Fruit fly (Drosophila melanogaster) whole organism, embryonic: ENCODE data around the gene CG15642.

Experiments used
- CG10209 ChIP-seq: fragments of 200-800 bp; sonication (Bioruptor generic); optimal IDR thresholded peaks from 3 replicates; lab custom pipeline; 2017; ENCODE audit warnings: missing biosample characterization, mild to moderate bottlenecking, missing genetic modification characterization, missing genetic modification reagents
- CG1024 ChIP-seq: fragments of 200-800 bp; sonication (Bioruptor generic); IDR thresholded peaks from 2 replicates; pipeline ENCODE4 v1.3.6; 2022; ENCODE audit warnings: missing biosample characterization, missing genetic modification characterization
- CG10274 ChIP-seq: fragments of 200-800 bp; sonication (Bioruptor generic); optimal IDR thresholded peaks from 3 replicates; lab custom pipeline; 2017; ENCODE audit warnings: missing biosample characterization, mild to moderate bottlenecking, missing genetic modification characterization
- CG10543 ChIP-seq: fragments of 200-800 bp; sonication (Bioruptor generic); optimal IDR thresholded peaks from 3 replicates; lab custom pipeline; 2017; ENCODE audit warnings: missing biosample characterization, mild to moderate bottlenecking, missing genetic modification characterization, moderate library complexity
- CG10979 ChIP-seq: fragments of 200-800 bp; sonication (Bioruptor generic); optimal IDR thresholded peaks from 2 replicates; lab custom pipeline; 2018; ENCODE audit warnings: missing biosample characterization, mild to moderate bottlenecking, missing genetic modification characterization, moderate library complexity
- CG11085 ChIP-seq: fragments of 200-800 bp; sonication (Bioruptor generic); IDR thresholded peaks from 2 replicates; pipeline ENCODE4 v1.3.6; 2022; ENCODE audit warnings: missing biosample characterization, missing genetic modification characterization
- CG11696 ChIP-seq: fragments of 200-800 bp; sonication (Bioruptor generic); IDR thresholded peaks from 2 replicates; pipeline ENCODE4 v1.3.6; 2022; ENCODE audit warnings: missing biosample characterization, missing genetic modification characterization
- CG12219 ChIP-seq: fragments of 200-800 bp; sonication (Bioruptor generic); optimal IDR thresholded peaks from 3 replicates; lab custom pipeline; 2018; ENCODE audit warnings: missing biosample characterization, mild to moderate bottlenecking, missing genetic modification characterization
- CG12769 ChIP-seq: fragments of 200-800 bp; sonication (Bioruptor generic); optimal IDR thresholded peaks from 2 replicates; lab custom pipeline; 2019; ENCODE audit warnings: missing biosample characterization, mild to moderate bottlenecking, missing genetic modification characterization, moderate library complexity
- CG13123 ChIP-seq: fragments of 200-800 bp; sonication (Bioruptor generic); optimal IDR thresholded peaks from 2 replicates; lab custom pipeline; 2016; ENCODE audit warnings: missing biosample characterization, missing genetic modification characterization
- CG16813 ChIP-seq: fragments of 200-800 bp; sonication (Bioruptor generic); IDR thresholded peaks from 3 replicates; pipeline ENCODE4 v1.3.6; 2022; ENCODE audit warnings: missing biosample characterization, missing genetic modification characterization; ENCODE audit not compliant: partially characterized antibody
- CG16863 ChIP-seq: fragments of 200-800 bp; sonication (Bioruptor generic); optimal IDR thresholded peaks from 3 replicates; lab custom pipeline; 2016; ENCODE audit warnings: missing biosample characterization, missing genetic modification characterization
- CG17328 ChIP-seq: fragments of 200-800 bp; sonication (Bioruptor generic); IDR thresholded peaks from 2 replicates; pipeline ENCODE4 v1.3.6; 2022; ENCODE audit warnings: missing biosample characterization, missing genetic modification characterization
- CG1792 ChIP-seq: fragments of 200-800 bp; sonication (Bioruptor generic); optimal IDR thresholded peaks from 2 replicates; lab custom pipeline; 2016; ENCODE audit warnings: missing biosample characterization, missing genetic modification characterization
- CG2120 ChIP-seq: fragments of 200-800 bp; sonication (Bioruptor generic); optimal IDR thresholded peaks from 3 replicates; lab custom pipeline; 2016; ENCODE audit warnings: missing biosample characterization, missing genetic modification characterization
- CG30020 ChIP-seq: fragments of 200-800 bp; optimal IDR thresholded peaks from 2 replicates; lab custom pipeline; 2019; ENCODE audit warnings: missing biosample characterization, mild to moderate bottlenecking, missing genetic modification characterization, moderate library complexity
- CG33213 ChIP-seq: fragments of 200-800 bp; sonication (Bioruptor generic); optimal IDR thresholded peaks from 3 replicates; lab custom pipeline; 2016; ENCODE audit warnings: missing biosample characterization, missing genetic modification characterization
- CG5245 ChIP-seq: fragments of 200-800 bp; sonication (Bioruptor generic); optimal IDR thresholded peaks from 3 replicates; lab custom pipeline; 2016; ENCODE audit warnings: missing biosample characterization, missing genetic modification characterization
- CG6254 ChIP-seq: fragments of 200-800 bp; sonication (Bioruptor generic); optimal IDR thresholded peaks from 3 replicates; lab custom pipeline; 2017; ENCODE audit warnings: mild to moderate bottlenecking, missing biosample characterization, missing genetic modification reagents, missing genetic modification characterization
- CG7556 ChIP-seq: fragments of 200-800 bp; sonication (Bioruptor generic); optimal IDR thresholded peaks from 2 replicates; lab custom pipeline; 2017; ENCODE audit warnings: missing biosample characterization, mild to moderate bottlenecking, missing genetic modification characterization
- CG8944 ChIP-seq: fragments of 200-800 bp; sonication (Bioruptor generic); optimal IDR thresholded peaks from 3 replicates; lab custom pipeline; 2016; ENCODE audit warnings: missing biosample characterization, missing genetic modification characterization
- CG9932 ChIP-seq: fragments of 200-800 bp; sonication (Bioruptor generic); IDR thresholded peaks from 2 replicates; pipeline ENCODE4 v1.3.6; 2022; ENCODE audit warnings: missing biosample characterization, missing genetic modification characterization
- Dad ChIP-seq: fragments of 200-800 bp; sonication (Bioruptor generic); optimal IDR thresholded peaks from 3 replicates; lab custom pipeline; 2016; ENCODE audit warnings: missing biosample characterization, missing genetic modification characterization
- Dll ChIP-seq: fragments of 200-800 bp; sonication (Bioruptor generic); IDR thresholded peaks from 4 replicates; pipeline ENCODE4 v1.3.6; 2022; ENCODE audit warnings: missing biosample characterization, missing genetic modification characterization; ENCODE audit not compliant: partially characterized antibody
- ERR ChIP-seq: fragments of 200-800 bp; sonication (Bioruptor generic); optimal IDR thresholded peaks from 2 replicates; lab custom pipeline; 2016; ENCODE audit warnings: missing biosample characterization, missing genetic modification characterization
- H15 ChIP-seq: fragments of 200-800 bp; sonication (Bioruptor generic); IDR thresholded peaks from 3 replicates; pipeline ENCODE4 v1.3.6; 2022; ENCODE audit warnings: missing biosample characterization, missing genetic modification characterization
- Hey ChIP-seq: fragments of 200-800 bp; sonication (Bioruptor generic); optimal IDR thresholded peaks from 3 replicates; lab custom pipeline; 2018; ENCODE audit warnings: missing biosample characterization, mild to moderate bottlenecking, missing genetic modification characterization
- HmgZ ChIP-seq: fragments of 200-800 bp; sonication (Bioruptor generic); optimal IDR thresholded peaks from 2 replicates; lab custom pipeline; 2018; ENCODE audit warnings: missing biosample characterization, mild to moderate bottlenecking, missing genetic modification characterization
- Pdp1 ChIP-seq, 2 experiments: fragments of 200-800 bp; sonication (Bioruptor generic); optimal IDR thresholded peaks; 3 replicates each; lab custom pipeline; 2016; ENCODE audit warnings: missing biosample characterization in 2 of 2, missing genetic modification characterization in 2 of 2, mild to moderate bottlenecking in 1 of 2, moderate library complexity in 1 of 2
- Side ChIP-seq: fragments of 200-800 bp; sonication (Bioruptor generic); optimal IDR thresholded peaks from 2 replicates; lab custom pipeline; 2016; ENCODE audit warnings: missing biosample characterization, missing genetic modification characterization
- Spps ChIP-seq: fragments of 200-800 bp; sonication (Bioruptor generic); optimal IDR thresholded peaks from 2 replicates; lab custom pipeline; 2018; ENCODE audit warnings: missing biosample characterization, mild to moderate bottlenecking, missing genetic modification characterization
- Ssrp ChIP-seq: fragments of 200-800 bp; sonication (Bioruptor generic); optimal IDR thresholded peaks from 2 replicates; lab custom pipeline; 2018; ENCODE audit warnings: missing biosample characterization, mild to moderate bottlenecking, missing genetic modification characterization, moderate library complexity
- Xbp1 ChIP-seq: fragments of 200-800 bp; sonication (Bioruptor generic); optimal IDR thresholded peaks from 3 replicates; lab custom pipeline; 2016; ENCODE audit warnings: missing biosample characterization, mild to moderate bottlenecking, missing genetic modification characterization
- bowl ChIP-seq: fragments of 200-800 bp; sonication (Bioruptor generic); IDR thresholded peaks from 2 replicates; pipeline ENCODE4 v1.3.6; 2022; ENCODE audit warnings: missing biosample characterization, missing genetic modification characterization
- cato ChIP-seq: fragments of 200-800 bp; sonication (Bioruptor generic); optimal IDR thresholded peaks from 2 replicates; lab custom pipeline; 2016; ENCODE audit warnings: missing biosample characterization, missing genetic modification characterization, borderline replicate concordance
- croc ChIP-seq: fragments of 200-800 bp; sonication (Bioruptor generic); conservative IDR thresholded peaks from 3 replicates; pipeline ENCODE4 v1.3.6; 2022; ENCODE audit warnings: missing biosample characterization, missing genetic modification characterization
- hkb ChIP-seq, 2 experiments: fragments of 200-800 bp in 1 of 2; fragments of >200 bp in 1 of 2; sonication (Bioruptor generic) in 1 of 2; IDR thresholded peaks in 1 of 2; optimal IDR thresholded peaks in 1 of 2; 2 replicates each; pipeline versions ENCODE4 v1.3.6 to Lab custom; 2017 to 2022; ENCODE audit warnings: missing biosample characterization in 1 of 2, missing genetic modification characterization in 1 of 2
- inv ChIP-seq: fragments of 200-800 bp; sonication (Bioruptor generic); IDR thresholded peaks from 2 replicates; pipeline ENCODE4 v1.3.6; 2022; ENCODE audit warnings: missing biosample characterization, missing genetic modification characterization; ENCODE audit not compliant: partially characterized antibody
- knrl ChIP-seq: fragments of 200-800 bp; sonication (Bioruptor generic); IDR thresholded peaks from 3 replicates; pipeline ENCODE4 v1.3.6; 2022; ENCODE audit warnings: missing biosample characterization, missing genetic modification characterization; ENCODE audit not compliant: partially characterized antibody
- mirr ChIP-seq: fragments of 200-800 bp; sonication (Bioruptor generic); optimal IDR thresholded peaks from 3 replicates; lab custom pipeline; 2018; ENCODE audit warnings: missing biosample characterization, mild to moderate bottlenecking, missing genetic modification characterization
- nom ChIP-seq: fragments of 200-800 bp; sonication (Bioruptor generic); optimal IDR thresholded peaks from 2 replicates; lab custom pipeline; 2017; ENCODE audit warnings: missing biosample characterization, missing genetic modification characterization, mild to moderate bottlenecking, moderate library complexity, missing genetic modification reagents
- oc ChIP-seq: fragments of 200-800 bp; sonication (Bioruptor generic); optimal IDR thresholded peaks from 2 replicates; lab custom pipeline; 2018; ENCODE audit warnings: missing biosample characterization, mild to moderate bottlenecking, missing genetic modification characterization, moderate library complexity
- onecut ChIP-seq: fragments of 200-800 bp; sonication (Bioruptor generic); IDR thresholded peaks from 2 replicates; pipeline ENCODE4 v1.3.6; 2022; ENCODE audit warnings: missing biosample characterization, missing genetic modification characterization
- repo ChIP-seq: fragments of 200-800 bp; sonication (Bioruptor generic); optimal IDR thresholded peaks from 2 replicates; lab custom pipeline; 2016; ENCODE audit warnings: missing biosample characterization, missing genetic modification characterization
- run ChIP-seq: fragments of 200-800 bp; sonication (Bioruptor generic); optimal IDR thresholded peaks from 3 replicates; lab custom pipeline; 2018; ENCODE audit warnings: missing biosample characterization, mild to moderate bottlenecking, missing genetic modification characterization
- slou ChIP-seq: fragments of 200-800 bp; sonication (Bioruptor generic); optimal IDR thresholded peaks from 3 replicates; lab custom pipeline; 2016; ENCODE audit warnings: missing biosample characterization, missing genetic modification characterization
- tgo ChIP-seq: fragments of 200-800 bp; sonication (Bioruptor generic); IDR thresholded peaks from 3 replicates; pipeline ENCODE4 v1.3.6; 2022; ENCODE audit warnings: missing biosample characterization, missing genetic modification characterization
- tio ChIP-seq: fragments of 200-800 bp; sonication (Bioruptor generic); optimal IDR thresholded peaks from 2 replicates; lab custom pipeline; 2017; ENCODE audit warnings: missing biosample characterization, missing genetic modification characterization, inconsistent platforms
- usp ChIP-seq: fragments of >200 bp; optimal IDR thresholded peaks from 2 replicates; lab custom pipeline; 2017; ENCODE audit warnings: missing biosample characterization, missing genetic modification characterization
- vnd ChIP-seq: fragments of 200-800 bp; sonication (Bioruptor generic); IDR thresholded peaks from 3 replicates; pipeline ENCODE4 v1.3.6; 2022; ENCODE audit warnings: missing biosample characterization, missing genetic modification characterization; ENCODE audit not compliant: partially characterized antibody
- zfh1 ChIP-seq: fragments of 200-800 bp; sonication (Bioruptor generic); IDR thresholded peaks from 3 replicates; pipeline ENCODE4 v1.3.6; 2022; ENCODE audit warnings: missing biosample characterization, missing genetic modification characterization

The CG15642 gene

DNA sequence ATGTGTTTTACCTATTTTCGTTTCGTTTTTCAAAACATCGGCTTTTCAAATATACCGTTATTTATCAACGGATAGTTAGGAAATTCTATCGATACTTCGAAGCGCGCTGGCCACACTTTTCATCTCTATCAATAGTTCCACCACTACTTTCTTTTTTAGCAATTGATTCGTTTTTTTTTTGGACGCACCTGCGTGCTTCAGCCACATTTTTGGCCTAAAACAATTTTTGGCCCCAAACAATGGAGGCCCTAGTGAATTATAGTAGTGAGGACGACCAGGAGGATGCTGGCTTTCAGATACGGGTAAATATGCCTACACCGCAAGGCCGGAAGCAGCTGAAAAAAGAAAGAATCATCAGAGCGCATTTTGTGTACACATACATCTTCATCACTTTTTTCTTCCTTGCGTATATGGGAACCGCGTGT lies 14.7 kb upstream of the CG15642 start, which contains the start of gene CG6340 (continued):
- TF ChIP-seq Spps (tag; lab: Kevin White, UChicago) (no peak), CG10209 (GFP tag; lab: Kevin White, UChicago) (no peak), CG1024 (GFP tag; lab: Robert Waterston, UW) (no peak), Hey (tag; lab: Kevin White, UChicago) (no peak), CG5245 (GFP tag; lab: Kevin White, UChicago) (no peak), HmgZ (tag; lab: Kevin White, UChicago) (no peak), CG11085 (no peak), cato (GFP tag; lab: Kevin White, UChicago) (no peak), Xbp1 (no peak), CG10979 (tag; lab: Kevin White, UChicago) (no peak), H15 (GFP tag; lab: Robert Waterston, UW) (no peak), Side (no peak), repo (GFP tag; lab: Kevin White, UChicago) (no peak), CG2120 (no peak), Ssrp (tag; lab: Kevin White, UChicago) (no peak), mirr (no peak), CG7556 (no peak), CG30020 (tag; lab: Kevin White, UChicago) (no peak), slou (GFP tag; lab: Kevin White, UChicago) (no peak), usp (GFP tag; lab: Kevin White, UChicago) (no peak), CG1792 (GFP tag; lab: Kevin White, UChicago) (no peak), oc (tag; lab: Kevin White, UChicago) (no peak), Dad (GFP tag; lab: Kevin White, UChicago) (no peak), CG10274 (no peak), bowl (GFP tag; lab: Robert Waterston, UW) (no peak), CG12219 (GFP tag; lab: Kevin White, UChicago) (no peak), run (tag; lab: Kevin White, UChicago) (no peak), tio (GFP tag; lab: Kevin White, UChicago) (no peak), inv (GFP tag; lab: Robert Waterston, UW) (peak; percentile 65; the same call in 1 of the 2 replicates), zfh1 (GFP tag; lab: Robert Waterston, UW) (no peak), CG12769 (no peak), CG16863 (GFP tag; lab: Kevin White, UChicago) (no peak), CG8944 (GFP tag; lab: Kevin White, UChicago) (no peak), CG10543 (GFP tag; lab: Kevin White, UChicago) (no peak), tgo (GFP tag; lab: Robert Waterston, UW) (no peak), CG16813 (GFP tag; lab: Robert Waterston, UW) (peak; percentile 76), CG13123 (GFP tag; lab: Kevin White, UChicago) (no peak), CG33213 (GFP tag; lab: Kevin White, UChicago) (peak; percentile 17), CG6254 (no peak), Dll (GFP tag; lab: Robert Waterston, UW) (peak; percentile 73; the same call in 3 of the 4 replicates), nom (GFP tag; lab: Kevin White, UChicago) (peak; percentile 30), CG9932 (no peak), knrl (GFP tag; lab: Robert Waterston, UW) (peak; percentile 78), vnd (GFP tag; lab: Robert Waterston, UW) (peak; percentile 65), Pdp1 (GFP tag; optimal IDR thresholded peaks at IDR 0.05; lab: Kevin White, UChicago) (no peak), onecut (GFP tag; lab: Robert Waterston, UW) (peak; percentile 33; the same call in 1 of the 2 replicates), CG11696 (GFP tag; lab: Robert Waterston, UW) (no peak), croc (GFP tag; lab: Robert Waterston, UW) (no peak), CG17328 (GFP tag; lab: Robert Waterston, UW) (no peak), ERR (no peak), hkb (optimal IDR thresholded peaks at IDR 0.05; lab: Kevin White, UChicago) (no peak), hkb (GFP tag; IDR thresholded peaks at IDR 0.05; lab: Robert Waterston, UW) (no peak)
